Worm (Caenorhabditis elegans) whole organism, L1 larva: ENCODE results near the gene atf-2.

ENCODE experiments used
- F16B12.6 ChIP-seq: fragments of 150-350 bp; optimal IDR thresholded peaks from 2 replicates; lab custom pipeline; 2014; ENCODE audit warnings: missing biosample characterization, missing genetic modification characterization
- ama-1 ChIP-seq: fragments of 150-350 bp; optimal IDR thresholded peaks from 2 replicates; lab custom pipeline; 2014
- dpl-1 ChIP-seq, 3 experiments: fragments of 150-350 bp in 2 of 3; sonication (generic microtip) in 1 of 3; optimal IDR thresholded peaks; 2 replicates each; lab custom pipeline; 2014 to 2017; ENCODE audit warnings: missing biosample characterization in 3 of 3, missing genetic modification characterization in 3 of 3, missing genetic modification reagents in 3 of 3
- ets-5 ChIP-seq: fragments of 200-800 bp; sonication (Bioruptor generic); IDR thresholded peaks from 2 replicates; pipeline ENCODE4 v1.3.6; 2022; ENCODE audit warnings: missing genetic modification characterization, missing compliant biosample characterization
- grh-1 ChIP-seq: fragments of 200-800 bp; sonication (Bioruptor generic); IDR thresholded peaks from 2 replicates; pipeline ENCODE4 v1.3.6; 2022; ENCODE audit warnings: missing genetic modification reagents, missing genetic modification characterization, missing compliant biosample characterization
- hlh-4 ChIP-seq: sonication (generic microtip); optimal IDR thresholded peaks from 2 replicates; lab custom pipeline; 2016; ENCODE audit warnings: mild to moderate bottlenecking, missing genetic modification characterization, missing compliant biosample characterization
- nhr-12 ChIP-seq: sonication (generic microtip); optimal IDR thresholded peaks from 2 replicates; lab custom pipeline; 2017; ENCODE audit warnings: missing biosample characterization, missing genetic modification characterization
- nhr-28 ChIP-seq: fragments of 150-350 bp; optimal IDR thresholded peaks from 2 replicates; lab custom pipeline; 2014; ENCODE audit warnings: missing biosample characterization, missing genetic modification characterization
- pag-3 ChIP-seq: sonication (generic microtip); optimal IDR thresholded peaks from 2 replicates; lab custom pipeline; 2017; ENCODE audit warnings: missing genetic modification characterization, mild to moderate bottlenecking, missing compliant biosample characterization, antibody characterized with exemption, borderline replicate concordance; ENCODE audit not compliant: insufficient read depth
- pqm-1 ChIP-seq: sonication (generic microtip); optimal IDR thresholded peaks from 3 replicates; lab custom pipeline; 2017; ENCODE audit warnings: missing biosample characterization, missing genetic modification characterization
- snpc-4 ChIP-seq: fragments of 150-350 bp; optimal IDR thresholded peaks from 2 replicates; lab custom pipeline; 2014; ENCODE audit warnings: missing biosample characterization, missing genetic modification characterization
- tbx-2 ChIP-seq: sonication (generic microtip); optimal IDR thresholded peaks from 2 replicates; lab custom pipeline; 2016; ENCODE audit warnings: missing genetic modification characterization, missing compliant biosample characterization
- unc-98 ChIP-seq: fragments of 200-800 bp; sonication (Bioruptor generic); IDR thresholded peaks from 2 replicates; pipeline ENCODE4 v1.3.6; 2022; ENCODE audit warnings: missing genetic modification characterization, missing compliant biosample characterization
- zag-1 ChIP-seq: fragments of 150-350 bp; optimal IDR thresholded peaks from 2 replicates; lab custom pipeline; 2014; ENCODE audit warnings: missing biosample characterization, missing genetic modification characterization

- TF ChIP-seq ets-5 (GFP tag; lab: Robert Waterston, UW) (no peak), grh-1 (GFP tag; lab: Robert Waterston, UW) (no peak), pag-3 (tag; lab: Kevin White, UChicago) (no peak), snpc-4 (tag; lab: Kevin White, UChicago) (no peak), unc-98 (no peak), zag-1 (tag; lab: Kevin White, UChicago) (no peak), ama-1 (lab: Kevin White, UChicago) (no peak), dpl-1 (GFP tag; optimal IDR thresholded peaks at IDR 0.05; lab: Kevin White, UChicago) (no peak), pqm-1 (tag; lab: Kevin White, UChicago) (no peak), tbx-2 (tag; lab: Kevin White, UChicago) (no peak), hlh-4 (tag; lab: Kevin White, UChicago) (no peak), F16B12.6 (tag; lab: Kevin White, UChicago) (no peak), nhr-12 (no peak), nhr-28 (no peak)
These were observed 5.4 kb upstream of the atf-2 start for ce11 chrII:8746298-8746775.
